Fruit fly (Drosophila melanogaster) whole organism: ENCODE measurements around the gene Slc25A46b.

Source experiments
- CG8478 ChIP-seq: fragments of >200 bp; optimal IDR thresholded peaks from 2 replicates; lab custom pipeline; 2018; ENCODE audit warnings: inconsistent platforms
- Dll ChIP-seq: fragments of >200 bp; optimal IDR thresholded peaks from 2 replicates; lab custom pipeline; 2017
- EcR ChIP-seq, 2 experiments: fragments of >200 bp; optimal IDR thresholded peaks; 2 replicates each; lab custom pipeline; 2017; ENCODE audit warnings: missing biosample characterization in 2 of 2, missing genetic modification characterization in 2 of 2, missing genetic modification reagents in 2 of 2
- pan ChIP-seq: fragments of >200 bp; optimal IDR thresholded peaks from 2 replicates; lab custom pipeline; 2017
- psq ChIP-seq: fragments of >200 bp; optimal IDR thresholded peaks from 2 replicates; lab custom pipeline; 2017
- usp ChIP-seq: fragments of >200 bp; optimal IDR thresholded peaks from 2 replicates; lab custom pipeline; 2017; ENCODE audit warnings: missing biosample characterization, missing genetic modification characterization, mixed read lengths

Slc25A46b gene

dm6 chr2L:18096268-18096667 lies at the start of gene Slc25A46b:
Gene Slc25A46b (plus strand): TSS chr2L:18096568.
- TF ChIP-seq usp (GFP tag; lab: Kevin White, UChicago): no peak
- TF ChIP-seq pan (lab: Kevin White, UChicago): no peak
- TF ChIP-seq Dll (lab: Kevin White, UChicago): no peak
- TF ChIP-seq CG8478: no peak

dm6 chr2L:18067266-18067665 lies 29.1 kb upstream of the Slc25A46b start:
- TF ChIP-seq psq (lab: Kevin White, UChicago) (no peak), pan (lab: Kevin White, UChicago) (no peak), EcR (GFP tag; optimal IDR thresholded peaks at IDR 0.05; lab: Kevin White, UChicago) (no peak), CG8478 (no peak), usp (GFP tag; lab: Kevin White, UChicago) (no peak)

dm6 chr2L:18077969-18078368 lies 18.4 kb upstream of the Slc25A46b start, which contains the start of gene Arr1:
Gene Arr1 (plus strand): TSS chr2L:18078269.
- TF ChIP-seq psq (lab: Kevin White, UChicago): no peak
- no peak for TF ChIP-seq pan (lab: Kevin White, UChicago)
- TF ChIP-seq CG8478: no peak
- no peak for TF ChIP-seq usp (GFP tag; lab: Kevin White, UChicago)
- no peak for TF ChIP-seq EcR (GFP tag; optimal IDR thresholded peaks at IDR 0.05; lab: Kevin White, UChicago)
- TF ChIP-seq Dll (lab: Kevin White, UChicago): no peak

- TF ChIP-seq usp (GFP tag; lab: Kevin White, UChicago) (no peak), CG8478 (no peak), Dll (lab: Kevin White, UChicago) (no peak), pan (lab: Kevin White, UChicago) (no peak), EcR (GFP tag; optimal IDR thresholded peaks at IDR 0.05; lab: Kevin White, UChicago) (no peak)
These were observed 15.0 kb upstream of the Slc25A46b start, which contains the start of gene ninaD for dm6 chr2L:18081328-18081727. Gene ninaD (plus strand): TSS chr2L:18081628.

dm6 chr2L:18083956-18084355 lies 12.4 kb upstream of the Slc25A46b start, which contains the start of gene CG31741:
Gene CG31741 (plus strand): TSS chr2L:18084256.
- TF ChIP-seq psq (lab: Kevin White, UChicago): no peak
- no peak for TF ChIP-seq EcR (GFP tag; optimal IDR thresholded peaks at IDR 0.05; lab: Kevin White, UChicago)
- TF ChIP-seq usp (GFP tag; lab: Kevin White, UChicago): no peak
- TF ChIP-seq Dll (lab: Kevin White, UChicago): no peak

dm6 chr2L:18091705-18092104 lies 4.7 kb upstream of the Slc25A46b start:
- TF ChIP-seq usp (GFP tag; lab: Kevin White, UChicago) (no peak), EcR (GFP tag; optimal IDR thresholded peaks at IDR 0.05; lab: Kevin White, UChicago) (no peak), Dll (lab: Kevin White, UChicago) (no peak), pan (lab: Kevin White, UChicago) (no peak), CG8478 (no peak), psq (lab: Kevin White, UChicago) (no peak)

dm6 chr2L:18092156-18092555 lies 4.2 kb upstream of the Slc25A46b start, which contains the start of gene CG15153:
Gene CG15153 (minus strand): TSS chr2L:18092256.
- TF ChIP-seq CG8478 (no peak), EcR (GFP tag; optimal IDR thresholded peaks at IDR 0.05; lab: Kevin White, UChicago) (no peak), pan (lab: Kevin White, UChicago) (no peak)

- TF ChIP-seq psq (lab: Kevin White, UChicago): no peak
- no peak for TF ChIP-seq EcR (GFP tag; optimal IDR thresholded peaks at IDR 0.05; lab: Kevin White, UChicago)
- TF ChIP-seq Dll (lab: Kevin White, UChicago): no peak
These were observed 16.1 kb downstream of the Slc25A46b start for dm6 chr2L:18112435-18112834.

dm6 chr2L:18113079-18113478 lies 16.7 kb downstream of the Slc25A46b start, which contains the start of gene CG44476:
Gene CG44476 (minus strand): TSS chr2L:18113179.
- TF ChIP-seq pan (lab: Kevin White, UChicago): no peak
- TF ChIP-seq Dll (lab: Kevin White, UChicago): no peak
- TF ChIP-seq psq (lab: Kevin White, UChicago): no peak
- TF ChIP-seq usp (GFP tag; lab: Kevin White, UChicago): no peak
- TF ChIP-seq CG8478: no peak
- no peak for TF ChIP-seq EcR (GFP tag; optimal IDR thresholded peaks at IDR 0.05; lab: Kevin White, UChicago)

dm6 chr2L:18114176-18114703 lies 17.9 kb downstream of the Slc25A46b start, which contains the start of gene CG15152:
Gene CG15152 (plus strand): TSS chr2L:18114547.
- TF ChIP-seq CG8478 (no peak), EcR (GFP tag; optimal IDR thresholded peaks at IDR 0.05; lab: Kevin White, UChicago) (no peak), pan (lab: Kevin White, UChicago) (no peak), psq (lab: Kevin White, UChicago) (no peak), usp (GFP tag; lab: Kevin White, UChicago) (no peak), Dll (lab: Kevin White, UChicago) (no peak)

- TF ChIP-seq psq (lab: Kevin White, UChicago) (no peak), pan (lab: Kevin White, UChicago) (no peak), usp (GFP tag; lab: Kevin White, UChicago) (no peak), Dll (lab: Kevin White, UChicago) (no peak), EcR (GFP tag; optimal IDR thresholded peaks at IDR 0.05; lab: Kevin White, UChicago) (no peak), CG8478 (no peak)
These were observed 18.7 kb downstream of the Slc25A46b start for dm6 chr2L:18115104-18115503.

- TF ChIP-seq EcR (GFP tag; optimal IDR thresholded peaks at IDR 0.05; lab: Kevin White, UChicago) (no peak), pan (lab: Kevin White, UChicago) (no peak), CG8478 (no peak), Dll (lab: Kevin White, UChicago) (no peak), psq (lab: Kevin White, UChicago) (no peak), usp (GFP tag; lab: Kevin White, UChicago) (no peak)
These were observed 23.3 kb downstream of the Slc25A46b start, which contains the start of gene CG5758 for dm6 chr2L:18119643-18120042. Gene CG5758 (plus strand): TSS chr2L:18119995.
